Worm (Caenorhabditis elegans): ENCODE data around the gene Y37D8A.29.

ce11 chrIII:12860119-12860518, 31.4 kb downstream of the Y37D8A.29 start:
- TF ChIP-seq lsy-2 (tag; optimal IDR thresholded peaks at IDR 0.05) (no peak), skn-1 (tag; optimal IDR thresholded peaks at IDR 0.05) (no peak), unc-62 (GFP tag; optimal IDR thresholded peaks at IDR 0.05) (no peak), nhr-10 (tag; optimal IDR thresholded peaks at IDR 0.05) (no peak), aly-2 (tag; optimal IDR thresholded peaks at IDR 0.05) (no peak), ama-1 (optimal IDR thresholded peaks at IDR 0.05) (no peak)
